Fruit fly (Drosophila melanogaster) whole organism, embryonic: Measurements from ENCODE around the gene Takl2.

Experiments
- Asciz ChIP-seq: fragments of 200-800 bp; sonication (Bioruptor generic); optimal IDR thresholded peaks from 2 replicates; lab custom pipeline; 2017; ENCODE audit warnings: missing biosample characterization, mild to moderate bottlenecking, missing genetic modification characterization, missing genetic modification reagents
- BEAF-32 ChIP-seq: fragments of 200-800 bp; sonication (Bioruptor generic); optimal IDR thresholded peaks from 3 replicates; lab custom pipeline; 2017; ENCODE audit warnings: missing biosample characterization, missing genetic modification characterization, mild to moderate bottlenecking, moderate library complexity, missing genetic modification reagents
- Bgb ChIP-seq: fragments of 200-800 bp; sonication (Bioruptor generic); IDR thresholded peaks from 2 replicates; pipeline ENCODE4 v1.3.6; 2022; ENCODE audit warnings: missing biosample characterization, missing genetic modification characterization; ENCODE audit not compliant: partially characterized antibody
- CG10267 ChIP-seq: fragments of 200-800 bp; sonication (Bioruptor generic); optimal IDR thresholded peaks from 2 replicates; lab custom pipeline; 2018; ENCODE audit warnings: missing biosample characterization, mild to moderate bottlenecking, missing genetic modification characterization, moderate library complexity
- CG11456 ChIP-seq: fragments of 200-800 bp; sonication (Bioruptor generic); IDR thresholded peaks from 3 replicates; pipeline ENCODE4 v1.3.6; 2022; ENCODE audit warnings: missing biosample characterization, missing genetic modification characterization
- CG11504 ChIP-seq: fragments of 200-800 bp; sonication (Bioruptor generic); optimal IDR thresholded peaks from 3 replicates; lab custom pipeline; 2019; ENCODE audit warnings: missing biosample characterization, mild to moderate bottlenecking, missing genetic modification characterization, moderate library complexity
- CG12659 ChIP-seq: fragments of 200-800 bp; sonication (Bioruptor generic); optimal IDR thresholded peaks from 3 replicates; lab custom pipeline; 2017; ENCODE audit warnings: mild to moderate bottlenecking, missing biosample characterization, missing genetic modification reagents, missing genetic modification characterization
- CG14860 ChIP-seq: fragments of 200-800 bp; sonication (Bioruptor generic); IDR thresholded peaks from 3 replicates; pipeline ENCODE4 v1.3.6; 2022; ENCODE audit warnings: missing biosample characterization, missing genetic modification characterization; ENCODE audit not compliant: partially characterized antibody
- CG15514 ChIP-seq: fragments of 200-800 bp; sonication (Bioruptor generic); optimal IDR thresholded peaks from 3 replicates; lab custom pipeline; 2017; ENCODE audit warnings: missing biosample characterization, missing genetic modification characterization, mild to moderate bottlenecking, moderate library complexity, missing genetic modification reagents
- CG15601 ChIP-seq: fragments of 200-800 bp; sonication (Bioruptor generic); optimal IDR thresholded peaks from 3 replicates; lab custom pipeline; 2019; ENCODE audit warnings: missing biosample characterization, mild to moderate bottlenecking, missing genetic modification characterization, moderate library complexity
- CG1603 ChIP-seq: fragments of 200-800 bp; sonication (Bioruptor generic); optimal IDR thresholded peaks from 2 replicates; lab custom pipeline; 2019; ENCODE audit warnings: missing biosample characterization, mild to moderate bottlenecking, missing genetic modification characterization, moderate library complexity
- CG16813 ChIP-seq: fragments of 200-800 bp; sonication (Bioruptor generic); IDR thresholded peaks from 3 replicates; pipeline ENCODE4 v1.3.6; 2022; ENCODE audit warnings: missing biosample characterization, missing genetic modification characterization; ENCODE audit not compliant: partially characterized antibody
- CG17829 ChIP-seq: fragments of 200-800 bp; optimal IDR thresholded peaks from 2 replicates; lab custom pipeline; 2019; ENCODE audit warnings: missing biosample characterization, mild to moderate bottlenecking, missing genetic modification characterization, moderate library complexity
- CG18262 ChIP-seq: fragments of 200-800 bp; optimal IDR thresholded peaks from 3 replicates; lab custom pipeline; 2019; ENCODE audit warnings: missing biosample characterization, mild to moderate bottlenecking, missing genetic modification characterization, moderate library complexity
- CG2678 ChIP-seq: fragments of 200-800 bp; sonication (Bioruptor generic); optimal IDR thresholded peaks from 3 replicates; lab custom pipeline; 2019; ENCODE audit warnings: missing biosample characterization, mild to moderate bottlenecking, missing genetic modification characterization, moderate library complexity
- CG32767 ChIP-seq: fragments of 200-800 bp; sonication (Bioruptor generic); IDR thresholded peaks from 2 replicates; pipeline ENCODE4 v1.3.6; 2022; ENCODE audit warnings: missing biosample characterization, missing genetic modification characterization
- CG32772 ChIP-seq: fragments of 200-800 bp; sonication (Bioruptor generic); IDR thresholded peaks from 2 replicates; pipeline ENCODE4 v1.3.6; 2022; ENCODE audit warnings: missing biosample characterization, missing genetic modification characterization
- CG6791 ChIP-seq: fragments of 200-800 bp; sonication (Bioruptor generic); IDR thresholded peaks from 3 replicates; pipeline ENCODE4 v1.3.6; 2022; ENCODE audit warnings: missing biosample characterization, missing genetic modification characterization; ENCODE audit not compliant: partially characterized antibody
- Ets65A ChIP-seq: fragments of 200-800 bp; sonication (Bioruptor generic); peaks from one replicate; lab custom pipeline; 2016; ENCODE audit warnings: missing biosample characterization, missing genetic modification characterization
- Fer1 ChIP-seq: fragments of 200-800 bp; sonication (Bioruptor generic); optimal IDR thresholded peaks from 2 replicates; lab custom pipeline; 2017; ENCODE audit warnings: missing biosample characterization, mild to moderate bottlenecking, missing genetic modification characterization
- MBD-R2 ChIP-seq: fragments of 200-800 bp; sonication (Bioruptor generic); IDR thresholded peaks from 2 replicates; pipeline ENCODE4 v1.3.6; 2022; ENCODE audit warnings: missing biosample characterization, missing genetic modification characterization
- Opbp ChIP-seq: fragments of 200-800 bp; sonication (Bioruptor generic); IDR thresholded peaks from 3 replicates; pipeline ENCODE4 v1.3.6; 2022; ENCODE audit warnings: missing biosample characterization, missing genetic modification characterization; ENCODE audit not compliant: partially characterized antibody
- Scr ChIP-seq: fragments of 200-800 bp; sonication (Bioruptor generic); IDR thresholded peaks from 2 replicates; pipeline ENCODE4 v1.3.6; 2022; ENCODE audit warnings: missing biosample characterization, missing genetic modification characterization; ENCODE audit not compliant: partially characterized antibody
- Sin3A ChIP-seq: fragments of >200 bp; optimal IDR thresholded peaks from 2 replicates; lab custom pipeline; 2018
- Sry-δ ChIP-seq: fragments of 200-800 bp; sonication (Bioruptor generic); optimal IDR thresholded peaks from 2 replicates; lab custom pipeline; 2016; ENCODE audit warnings: missing biosample characterization, missing genetic modification characterization
- cg ChIP-seq: fragments of 200-800 bp; sonication (Bioruptor generic); optimal IDR thresholded peaks from 3 replicates; lab custom pipeline; 2019; ENCODE audit warnings: missing biosample characterization, mild to moderate bottlenecking, missing genetic modification characterization, moderate library complexity
- chinmo ChIP-seq: fragments of 200-800 bp; sonication (Bioruptor generic); IDR thresholded peaks from 4 replicates; pipeline ENCODE4 v1.3.6; 2022; ENCODE audit warnings: missing biosample characterization, missing genetic modification characterization; ENCODE audit not compliant: partially characterized antibody
- gfzf ChIP-seq: fragments of 200-800 bp; sonication (Bioruptor generic); optimal IDR thresholded peaks from 2 replicates; lab custom pipeline; 2016; ENCODE audit warnings: missing biosample characterization, mild to moderate bottlenecking, missing genetic modification characterization, moderate library complexity
- gsb-n ChIP-seq: fragments of 200-800 bp; sonication (Bioruptor generic); optimal IDR thresholded peaks from 3 replicates; lab custom pipeline; 2018; ENCODE audit warnings: missing biosample characterization, mild to moderate bottlenecking, missing genetic modification characterization
- ken ChIP-seq: fragments of 200-800 bp; sonication (Bioruptor generic); IDR thresholded peaks from 3 replicates; pipeline ENCODE4 v1.3.6; 2022; ENCODE audit warnings: missing biosample characterization, missing genetic modification characterization
- knrl ChIP-seq: fragments of 200-800 bp; sonication (Bioruptor generic); IDR thresholded peaks from 3 replicates; pipeline ENCODE4 v1.3.6; 2022; ENCODE audit warnings: missing biosample characterization, missing genetic modification characterization; ENCODE audit not compliant: partially characterized antibody
- lilli ChIP-seq: fragments of 200-800 bp; sonication (Bioruptor generic); optimal IDR thresholded peaks from 3 replicates; lab custom pipeline; 2016; ENCODE audit warnings: missing biosample characterization, missing genetic modification characterization
- luna ChIP-seq: fragments of 200-800 bp; sonication (Bioruptor generic); optimal IDR thresholded peaks from 2 replicates; lab custom pipeline; 2016; ENCODE audit warnings: missing biosample characterization, missing genetic modification characterization
- nerfin-1 ChIP-seq: fragments of 200-800 bp; sonication (Bioruptor generic); optimal IDR thresholded peaks from 3 replicates; lab custom pipeline; 2019; ENCODE audit warnings: missing biosample characterization, mild to moderate bottlenecking, missing genetic modification characterization, moderate library complexity
- nom ChIP-seq: fragments of 200-800 bp; sonication (Bioruptor generic); optimal IDR thresholded peaks from 2 replicates; lab custom pipeline; 2017; ENCODE audit warnings: missing biosample characterization, missing genetic modification characterization, mild to moderate bottlenecking, moderate library complexity, missing genetic modification reagents
- otp ChIP-seq: fragments of 200-800 bp; sonication (Bioruptor generic); IDR thresholded peaks from 3 replicates; pipeline ENCODE4, ENCODE4 v1.3.6; 2022; ENCODE audit warnings: missing biosample characterization, missing genetic modification characterization
- phol ChIP-seq: fragments of 200-800 bp; sonication (Bioruptor generic); optimal IDR thresholded peaks from 3 replicates; lab custom pipeline; 2018; ENCODE audit warnings: missing biosample characterization, mild to moderate bottlenecking, missing genetic modification characterization, moderate library complexity
- pzg ChIP-seq: fragments of 200-800 bp; sonication (Bioruptor generic); optimal IDR thresholded peaks from 3 replicates; lab custom pipeline; 2018; ENCODE audit warnings: missing biosample characterization, mild to moderate bottlenecking, missing genetic modification characterization, moderate library complexity
- sd ChIP-seq: fragments of 200-800 bp; sonication (Bioruptor generic); optimal IDR thresholded peaks from 3 replicates; lab custom pipeline; 2018; ENCODE audit warnings: missing biosample characterization, mild to moderate bottlenecking, missing genetic modification characterization, moderate library complexity
- stwl ChIP-seq: fragments of 200-800 bp; sonication (Bioruptor generic); optimal IDR thresholded peaks from 3 replicates; lab custom pipeline; 2018; ENCODE audit warnings: missing biosample characterization, mild to moderate bottlenecking, missing genetic modification characterization, moderate library complexity
- tna ChIP-seq: fragments of 200-800 bp; sonication (Bioruptor generic); IDR thresholded peaks from 2 replicates; pipeline ENCODE4 v1.3.6; 2022; ENCODE audit warnings: missing biosample characterization, missing genetic modification characterization; ENCODE audit not compliant: partially characterized antibody
- zf30C ChIP-seq: fragments of 200-800 bp; sonication (Bioruptor generic); optimal IDR thresholded peaks from 3 replicates; lab custom pipeline; 2018; ENCODE audit warnings: missing biosample characterization, mild to moderate bottlenecking, missing genetic modification characterization

Takl2 gene

dm6 chr3R:22720808-22721306 lies 12.8 kb downstream of the Takl2 start, which contains the start of gene wge (continued):
- TF ChIP-seq chinmo (GFP tag; lab: Robert Waterston, UW) (peak; percentile 71; the same call in 1 of the 4 replicates), Bgb (GFP tag; lab: Robert Waterston, UW) (peak; percentile 76), CG6791 (GFP tag; lab: Robert Waterston, UW) (peak; percentile 74), gsb-n (tag; lab: Kevin White, UChicago) (peak; percentile 9), BEAF-32 (GFP tag; lab: Kevin White, UChicago) (peak; percentile 68), Sry-δ (GFP tag; lab: Kevin White, UChicago) (peak; percentile 53), nom (GFP tag; lab: Kevin White, UChicago) (peak; percentile 95), CG14860 (GFP tag; lab: Robert Waterston, UW) (peak; percentile 8; the same call in 1 of the 3 replicates), stwl (tag; lab: Kevin White, UChicago) (peak; percentile 48), luna (no peak), CG11504 (tag; lab: Kevin White, UChicago) (no peak), gfzf (peak; percentile 75), CG1603 (tag; lab: Kevin White, UChicago) (peak; percentile 34), pzg (GFP tag; lab: Kevin White, UChicago) (peak; percentile 70), Opbp (GFP tag; lab: Robert Waterston, UW) (peak; percentile 58; the same call in 1 of the 3 replicates), CG17829 (tag; lab: Kevin White, UChicago) (peak; percentile 25), CG15601 (tag; lab: Kevin White, UChicago) (no peak), CG11456 (GFP tag; lab: Robert Waterston, UW) (no peak), Asciz (GFP tag; lab: Kevin White, UChicago) (no peak), lilli (no peak), zf30C (GFP tag; lab: Kevin White, UChicago) (no peak), CG15514 (GFP tag; lab: Kevin White, UChicago) (peak; percentile 38), ken (GFP tag; lab: Robert Waterston, UW) (no peak), sd (tag; lab: Kevin White, UChicago) (peak; percentile 69), Fer1 (peak; percentile 16), Scr (GFP tag; lab: Robert Waterston, UW) (peak; percentile 64), CG10267 (tag; lab: Kevin White, UChicago) (peak; percentile 30), cg (GFP tag; lab: Kevin White, UChicago) (peak; percentile 57), CG18262 (tag; lab: Kevin White, UChicago) (peak; percentile 18), Sin3A (lab: Kevin White, UChicago) (peak; percentile 20), tna (GFP tag; lab: Robert Waterston, UW) (peak; percentile 58; the same call in 1 of the 2 replicates), CG16813 (peak; percentile 66), CG12659 (peak; percentile 30), CG32772 (GFP tag; lab: Robert Waterston, UW) (peak; percentile 60), MBD-R2 (GFP tag; lab: Robert Waterston, UW) (0 out of 2 replicates have a peak, but pooled peaks have one; percentile 5), phol (tag; lab: Kevin White, UChicago) (peak; percentile 21), CG32767 (no peak), otp (GFP tag; lab: Robert Waterston, UW) (no peak), nerfin-1 (peak; percentile 72), knrl (GFP tag; lab: Robert Waterston, UW) (peak; percentile 54), Ets65A (GFP tag; lab: Kevin White, UChicago) (no peak), CG2678 (peak; percentile 1)
